Fruit fly (Drosophila melanogaster) whole organism, embryonic: Measurements from ENCODE around the gene CG32633.
A peak's percentile ranks its signal among the peaks of the same experiment; 100 is the strongest.

ENCODE experiments used
- B-H2 ChIP-seq: fragments of 200-800 bp; sonication (Bioruptor generic); optimal IDR thresholded peaks from 2 replicates; lab custom pipeline; 2018; ENCODE audit warnings: missing biosample characterization, mild to moderate bottlenecking, missing genetic modification characterization
- CG10979 ChIP-seq: fragments of 200-800 bp; sonication (Bioruptor generic); optimal IDR thresholded peaks from 2 replicates; lab custom pipeline; 2018; ENCODE audit warnings: missing biosample characterization, mild to moderate bottlenecking, missing genetic modification characterization, moderate library complexity
- CG11247 ChIP-seq: fragments of 200-800 bp; sonication (Bioruptor generic); IDR thresholded peaks from 2 replicates; pipeline ENCODE4 v1.3.6; 2022; ENCODE audit warnings: missing biosample characterization, missing genetic modification characterization
- CG12769 ChIP-seq: fragments of 200-800 bp; sonication (Bioruptor generic); optimal IDR thresholded peaks from 2 replicates; lab custom pipeline; 2019; ENCODE audit warnings: missing biosample characterization, mild to moderate bottlenecking, missing genetic modification characterization, moderate library complexity
- CG13296 ChIP-seq: fragments of 200-800 bp; sonication (Bioruptor generic); optimal IDR thresholded peaks from 3 replicates; lab custom pipeline; 2018; ENCODE audit warnings: missing biosample characterization, mild to moderate bottlenecking, missing genetic modification characterization
- CG1603 ChIP-seq: fragments of 200-800 bp; sonication (Bioruptor generic); optimal IDR thresholded peaks from 2 replicates; lab custom pipeline; 2019; ENCODE audit warnings: missing biosample characterization, mild to moderate bottlenecking, missing genetic modification characterization, moderate library complexity
- CG16813 ChIP-seq: fragments of 200-800 bp; sonication (Bioruptor generic); IDR thresholded peaks from 3 replicates; pipeline ENCODE4 v1.3.6; 2022; ENCODE audit warnings: missing biosample characterization, missing genetic modification characterization; ENCODE audit not compliant: partially characterized antibody
- CG1832 ChIP-seq: fragments of 200-800 bp; sonication (Bioruptor generic); optimal IDR thresholded peaks from 2 replicates; lab custom pipeline; 2017; ENCODE audit warnings: missing biosample characterization, mild to moderate bottlenecking, missing genetic modification characterization, inconsistent platforms
- CG2129 ChIP-seq: fragments of 200-800 bp; sonication (Bioruptor generic); IDR thresholded peaks from 2 replicates; pipeline ENCODE4 v1.3.6; 2022; ENCODE audit warnings: missing biosample characterization, missing genetic modification characterization; ENCODE audit not compliant: partially characterized antibody
- CG31224 ChIP-seq: fragments of 200-800 bp; sonication (Bioruptor generic); IDR thresholded peaks from 2 replicates; pipeline ENCODE4 v1.3.6; 2022; ENCODE audit warnings: missing biosample characterization, missing genetic modification characterization
- CG31388 ChIP-seq: fragments of 200-800 bp; sonication (Bioruptor generic); optimal IDR thresholded peaks from 2 replicates; lab custom pipeline; 2016; ENCODE audit warnings: missing biosample characterization, missing genetic modification characterization
- CG3281 ChIP-seq: fragments of 200-800 bp; sonication (Bioruptor generic); optimal IDR thresholded peaks from 3 replicates; lab custom pipeline; 2017; ENCODE audit warnings: missing biosample characterization, mild to moderate bottlenecking, missing genetic modification characterization
- CG4404 ChIP-seq: fragments of 200-800 bp; sonication (Bioruptor generic); IDR thresholded peaks from 2 replicates; pipeline ENCODE4 v1.3.6; 2022; ENCODE audit warnings: missing biosample characterization, missing genetic modification characterization
- CG8290 ChIP-seq, 3 experiments: fragments of 200-800 bp; sonication (Bioruptor generic); optimal IDR thresholded peaks; 2 replicates each; lab custom pipeline; 2016 to 2019; ENCODE audit warnings: missing biosample characterization in 3 of 3, missing genetic modification characterization in 3 of 3, mild to moderate bottlenecking in 2 of 3, moderate library complexity in 1 of 3
- CTCF ChIP-seq: fragments of 200-800 bp; sonication (Bioruptor generic); optimal IDR thresholded peaks from 2 replicates; lab custom pipeline; 2017; ENCODE audit warnings: missing biosample characterization, mild to moderate bottlenecking, missing genetic modification characterization, moderate library complexity
- CrebB ChIP-seq: fragments of 200-800 bp; sonication (Bioruptor generic); optimal IDR thresholded peaks from 3 replicates; lab custom pipeline; 2018; ENCODE audit warnings: missing biosample characterization, mild to moderate bottlenecking, missing genetic modification characterization
- Dip2 ChIP-seq: fragments of 200-800 bp; sonication (Bioruptor generic); IDR thresholded peaks from 2 replicates; pipeline ENCODE4 v1.3.6; 2022; ENCODE audit warnings: missing biosample characterization, missing genetic modification characterization
- H15 ChIP-seq: fragments of 200-800 bp; sonication (Bioruptor generic); IDR thresholded peaks from 3 replicates; pipeline ENCODE4 v1.3.6; 2022; ENCODE audit warnings: missing biosample characterization, missing genetic modification characterization
- H2.0 ChIP-seq: fragments of 200-800 bp; sonication (Bioruptor generic); IDR thresholded peaks from 2 replicates; pipeline ENCODE4 v1.3.6; 2022; ENCODE audit warnings: missing biosample characterization, missing genetic modification characterization
- Hr3 ChIP-seq: fragments of 200-800 bp; sonication (Bioruptor generic); optimal IDR thresholded peaks from 3 replicates; lab custom pipeline; 2016; ENCODE audit warnings: missing biosample characterization, missing genetic modification characterization
- Lim3 ChIP-seq: fragments of 200-800 bp; sonication (Bioruptor generic); IDR thresholded peaks from 2 replicates; pipeline ENCODE4 v1.3.6; 2022; ENCODE audit warnings: missing biosample characterization, missing genetic modification characterization
- Mes4 ChIP-seq: fragments of 200-800 bp; sonication (Bioruptor generic); optimal IDR thresholded peaks from 2 replicates; lab custom pipeline; 2016; ENCODE audit warnings: missing biosample characterization, missing genetic modification characterization
- Opbp ChIP-seq: fragments of 200-800 bp; sonication (Bioruptor generic); IDR thresholded peaks from 3 replicates; pipeline ENCODE4 v1.3.6; 2022; ENCODE audit warnings: missing biosample characterization, missing genetic modification characterization; ENCODE audit not compliant: partially characterized antibody
- Ssrp ChIP-seq: fragments of 200-800 bp; sonication (Bioruptor generic); optimal IDR thresholded peaks from 2 replicates; lab custom pipeline; 2018; ENCODE audit warnings: missing biosample characterization, mild to moderate bottlenecking, missing genetic modification characterization, moderate library complexity
- Stat92E ChIP-seq, 3 experiments: fragments of >200 bp in 2 of 3; fragments of 200-800 bp in 1 of 3; sonication (Bioruptor generic) in 1 of 3; optimal IDR thresholded peaks; 2 replicates each; lab custom pipeline; 2017 to 2019; ENCODE audit warnings: missing biosample characterization in 3 of 3, missing genetic modification characterization in 3 of 3, mild to moderate bottlenecking in 1 of 3, moderate library complexity in 1 of 3
- ab ChIP-seq: fragments of 200-800 bp; sonication (Bioruptor generic); optimal IDR thresholded peaks from 2 replicates; lab custom pipeline; 2016; ENCODE audit warnings: missing biosample characterization, missing genetic modification characterization
- da ChIP-seq: fragments of 200-800 bp; sonication (Bioruptor generic); optimal IDR thresholded peaks from 2 replicates; lab custom pipeline; 2016; ENCODE audit warnings: missing biosample characterization, missing genetic modification characterization
- esg ChIP-seq: fragments of 200-800 bp; sonication (Bioruptor generic); conservative IDR thresholded peaks from 2 replicates; pipeline ENCODE4 v1.3.6; 2022; ENCODE audit warnings: missing biosample characterization, missing genetic modification characterization
- exex ChIP-seq: fragments of 200-800 bp; sonication (Bioruptor generic); optimal IDR thresholded peaks from 4 replicates; lab custom pipeline; 2018; ENCODE audit warnings: missing biosample characterization, mild to moderate bottlenecking, missing genetic modification characterization, moderate library complexity
- lab ChIP-seq: fragments of 200-800 bp; sonication (Bioruptor generic); optimal IDR thresholded peaks from 3 replicates; lab custom pipeline; 2017; ENCODE audit warnings: missing biosample characterization, missing genetic modification characterization, mild to moderate bottlenecking, moderate library complexity, missing genetic modification reagents
- mirr ChIP-seq: fragments of 200-800 bp; sonication (Bioruptor generic); optimal IDR thresholded peaks from 3 replicates; lab custom pipeline; 2018; ENCODE audit warnings: missing biosample characterization, mild to moderate bottlenecking, missing genetic modification characterization
- p53 ChIP-seq: fragments of 200-800 bp; sonication (Bioruptor generic); optimal IDR thresholded peaks from 2 replicates; lab custom pipeline; 2016; ENCODE audit warnings: missing biosample characterization, missing genetic modification characterization
- ro ChIP-seq: fragments of 200-800 bp; sonication (Bioruptor generic); IDR thresholded peaks from 2 replicates; pipeline ENCODE4 v1.3.6; 2022; ENCODE audit warnings: missing biosample characterization, missing genetic modification characterization
- sima ChIP-seq: fragments of 200-800 bp; sonication (Bioruptor generic); optimal IDR thresholded peaks from 2 replicates; lab custom pipeline; 2016; ENCODE audit warnings: missing biosample characterization, missing genetic modification characterization
- slbo ChIP-seq: fragments of 200-800 bp; sonication (Bioruptor generic); IDR thresholded peaks from 2 replicates; pipeline ENCODE4 v1.3.6; 2022; ENCODE audit warnings: missing biosample characterization, missing genetic modification characterization
- ttk ChIP-seq: fragments of 200-800 bp; sonication (Bioruptor generic); IDR thresholded peaks from 2 replicates; pipeline ENCODE4 v2.1.2; 2022; ENCODE audit warnings: missing biosample characterization, missing genetic modification characterization
- usp ChIP-seq: fragments of >200 bp; optimal IDR thresholded peaks from 2 replicates; lab custom pipeline; 2017; ENCODE audit warnings: missing biosample characterization, missing genetic modification characterization
- zf30C ChIP-seq: fragments of 200-800 bp; sonication (Bioruptor generic); optimal IDR thresholded peaks from 3 replicates; lab custom pipeline; 2018; ENCODE audit warnings: missing biosample characterization, mild to moderate bottlenecking, missing genetic modification characterization

CG32633 gene

dm6 chrX:13572382-13572781, 10.9 kb downstream of the CG32633 start (continued):
- TF ChIP-seq zf30C (GFP tag; lab: Kevin White, UChicago) (no peak), Opbp (GFP tag; lab: Robert Waterston, UW) (no peak), CG12769 (tag; lab: Kevin White, UChicago) (no peak), Lim3 (GFP tag; lab: Robert Waterston, UW) (no peak), ab (no peak), ro (GFP tag; lab: Robert Waterston, UW) (no peak), B-H2 (GFP tag; lab: Kevin White, UChicago) (no peak), H2.0 (GFP tag; lab: Robert Waterston, UW) (no peak), CG31388 (no peak), H15 (no peak), p53 (no peak), Stat92E (GFP tag; optimal IDR thresholded peaks at IDR 0.05; lab: Kevin White, UChicago) (no peak), CG2129 (GFP tag; lab: Robert Waterston, UW) (no peak), CrebB (tag; lab: Kevin White, UChicago) (no peak), Mes4 (GFP tag; lab: Kevin White, UChicago) (no peak), CG3281 (GFP tag; lab: Kevin White, UChicago) (peak; percentile 58), ttk (GFP tag; lab: Robert Waterston, UW) (no peak), Ssrp (peak; percentile 68), CG1832 (GFP tag; lab: Kevin White, UChicago) (no peak), CG8290 (GFP tag; optimal IDR thresholded peaks at IDR 0.05; lab: Kevin White, UChicago) (no peak), CG8290 (tag; optimal IDR thresholded peaks at IDR 0.05; lab: Kevin White, UChicago) (no peak), CG16813 (GFP tag; lab: Robert Waterston, UW) (no peak), esg (GFP tag; lab: Robert Waterston, UW) (peak; percentile 51), CG13296 (GFP tag; lab: Kevin White, UChicago) (peak; percentile 16)

dm6 chrX:13579322-13579721, 17.9 kb downstream of the CG32633 start:
- TF ChIP-seq mirr (peak; percentile 24), lab (GFP tag; lab: Kevin White, UChicago) (peak; percentile 66), CG31224 (GFP tag; lab: Robert Waterston, UW) (no peak), slbo (no peak), exex (tag; lab: Kevin White, UChicago) (peak; percentile 62), sima (GFP tag; lab: Kevin White, UChicago) (no peak), usp (GFP tag; lab: Kevin White, UChicago) (no peak), Hr3 (GFP tag; lab: Kevin White, UChicago) (no peak), da (GFP tag; lab: Kevin White, UChicago) (no peak)

DNA sequence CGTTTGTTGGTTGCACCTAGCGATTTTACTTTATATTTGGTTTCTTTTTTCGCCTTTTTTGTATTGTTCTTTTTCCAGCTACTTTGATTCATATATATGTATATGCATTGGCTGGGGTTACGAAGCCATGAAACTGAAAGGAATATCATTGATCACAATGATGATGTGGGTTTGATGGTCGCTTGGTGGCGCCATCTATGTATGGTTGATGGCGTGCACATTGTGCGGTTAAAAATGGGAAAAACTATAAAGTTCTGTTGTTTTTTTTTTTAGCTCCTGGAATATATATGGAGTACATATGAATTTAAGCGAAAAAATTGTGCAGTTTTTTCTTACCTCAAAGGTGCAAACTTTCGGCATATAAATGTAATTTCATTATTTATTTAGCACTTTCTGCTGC, 25.4 kb downstream of the CG32633 start:
- TF ChIP-seq CG1603 (tag; lab: Kevin White, UChicago) (no peak), CTCF (GFP tag; lab: Kevin White, UChicago) (peak; percentile 87), CG11247 (GFP tag; lab: Robert Waterston, UW) (no peak), Dip2 (GFP tag; lab: Robert Waterston, UW) (peak; percentile 76), CG4404 (no peak), CG10979 (tag; lab: Kevin White, UChicago) (peak; percentile 82)
- TF ChIP-seq, all 482 proteins: peak for 3
